Fruit fly (Drosophila melanogaster) whole organism, embryonic: ENCODE measurements around the gene CG44139.

ENCODE experiments used
- B-H1 ChIP-seq: fragments of 200-800 bp; sonication (Bioruptor generic); IDR thresholded peaks from 3 replicates; pipeline ENCODE4 v1.3.6; 2022; ENCODE audit warnings: missing biosample characterization, missing genetic modification characterization
- Blimp-1 ChIP-seq: fragments of 200-800 bp; sonication (Bioruptor generic); optimal IDR thresholded peaks from 3 replicates; lab custom pipeline; 2018; ENCODE audit warnings: missing biosample characterization, missing genetic modification characterization, mild to moderate bottlenecking, moderate library complexity, missing genetic modification reagents
- C15 ChIP-seq: fragments of 200-800 bp; sonication (Bioruptor generic); IDR thresholded peaks from 3 replicates; pipeline ENCODE4 v1.3.6; 2022; ENCODE audit warnings: missing biosample characterization, missing genetic modification characterization
- CG11093 ChIP-seq: fragments of 200-800 bp; sonication (Bioruptor generic); IDR thresholded peaks from 3 replicates; pipeline ENCODE4 v1.3.6; 2022; ENCODE audit warnings: missing biosample characterization, missing genetic modification characterization
- CG14441 ChIP-seq: fragments of 200-800 bp; sonication (Bioruptor generic); IDR thresholded peaks from 2 replicates; pipeline ENCODE4 v1.3.6; 2022; ENCODE audit warnings: missing biosample characterization, missing genetic modification characterization
- CG14710 ChIP-seq: fragments of 200-800 bp; sonication (Bioruptor generic); optimal IDR thresholded peaks from 3 replicates; lab custom pipeline; 2019; ENCODE audit warnings: missing biosample characterization, mild to moderate bottlenecking, missing genetic modification characterization, moderate library complexity
- CG15601 ChIP-seq: fragments of 200-800 bp; sonication (Bioruptor generic); optimal IDR thresholded peaks from 3 replicates; lab custom pipeline; 2019; ENCODE audit warnings: missing biosample characterization, mild to moderate bottlenecking, missing genetic modification characterization, moderate library complexity
- CG18262 ChIP-seq: fragments of 200-800 bp; optimal IDR thresholded peaks from 3 replicates; lab custom pipeline; 2019; ENCODE audit warnings: missing biosample characterization, mild to moderate bottlenecking, missing genetic modification characterization, moderate library complexity
- CG18476 ChIP-seq: fragments of 200-800 bp; sonication (Bioruptor generic); optimal IDR thresholded peaks from 2 replicates; lab custom pipeline; 2016; ENCODE audit warnings: missing biosample characterization, mild to moderate bottlenecking, missing genetic modification characterization
- CG18619 ChIP-seq: fragments of 200-800 bp; sonication (Bioruptor generic); optimal IDR thresholded peaks from 3 replicates; lab custom pipeline; 2017; ENCODE audit warnings: missing biosample characterization, mild to moderate bottlenecking, missing genetic modification characterization
- CG18764 ChIP-seq: fragments of 200-800 bp; sonication (Bioruptor generic); optimal IDR thresholded peaks from 3 replicates; lab custom pipeline; 2016; ENCODE audit warnings: missing biosample characterization, missing genetic modification characterization
- CG5953 ChIP-seq: fragments of 200-800 bp; sonication (Bioruptor generic); IDR thresholded peaks from 2 replicates; pipeline ENCODE4 v1.3.6; 2022; ENCODE audit warnings: missing biosample characterization, missing genetic modification characterization
- CG6854 ChIP-seq: fragments of 200-800 bp; sonication (Bioruptor generic); optimal IDR thresholded peaks from 3 replicates; lab custom pipeline; 2017; ENCODE audit warnings: missing biosample characterization, mild to moderate bottlenecking, missing genetic modification characterization
- CG7271 ChIP-seq: fragments of 200-800 bp; sonication (Bioruptor generic); optimal IDR thresholded peaks from 2 replicates; lab custom pipeline; 2018; ENCODE audit warnings: missing biosample characterization, mild to moderate bottlenecking, missing genetic modification characterization, moderate library complexity
- CG7372 ChIP-seq: fragments of 200-800 bp; sonication (Bioruptor generic); IDR thresholded peaks from 2 replicates; pipeline ENCODE4 v1.3.6; 2022; ENCODE audit warnings: missing biosample characterization, missing genetic modification characterization
- CG7928 ChIP-seq: fragments of 200-800 bp; sonication (Bioruptor generic); optimal IDR thresholded peaks from 2 replicates; lab custom pipeline; 2017; ENCODE audit warnings: missing biosample characterization, mild to moderate bottlenecking, missing genetic modification characterization
- CG8290 ChIP-seq, 3 experiments: fragments of 200-800 bp; sonication (Bioruptor generic); optimal IDR thresholded peaks; 2 replicates each; lab custom pipeline; 2016 to 2019; ENCODE audit warnings: missing biosample characterization in 3 of 3, missing genetic modification characterization in 3 of 3, mild to moderate bottlenecking in 2 of 3, moderate library complexity in 1 of 3
- Camta ChIP-seq: fragments of 200-800 bp; sonication (Bioruptor generic); optimal IDR thresholded peaks from 2 replicates; lab custom pipeline; 2016; ENCODE audit warnings: missing biosample characterization, missing genetic modification characterization
- D19A ChIP-seq: fragments of 200-800 bp; optimal IDR thresholded peaks from 3 replicates; lab custom pipeline; 2019; ENCODE audit warnings: missing biosample characterization, mild to moderate bottlenecking, missing genetic modification characterization, moderate library complexity
- Dfd ChIP-seq, 2 experiments: fragments of >200 bp; optimal IDR thresholded peaks; 2 replicates each; lab custom pipeline; 2017; ENCODE audit warnings: missing biosample characterization in 2 of 2, missing genetic modification characterization in 2 of 2
- Doc2 ChIP-seq: fragments of 200-800 bp; sonication (Bioruptor generic); IDR thresholded peaks from 2 replicates; pipeline ENCODE4 v1.3.6; 2022; ENCODE audit warnings: missing biosample characterization, missing genetic modification characterization
- E2f1 ChIP-seq: fragments of 200-800 bp; sonication (Bioruptor generic); IDR thresholded peaks from 2 replicates; pipeline ENCODE4 v1.3.6; 2022; ENCODE audit warnings: missing biosample characterization, missing genetic modification characterization
- E2f2 ChIP-seq: fragments of 200-800 bp; sonication (Bioruptor generic); IDR thresholded peaks from 2 replicates; pipeline ENCODE4 v1.3.6; 2022; ENCODE audit warnings: missing biosample characterization, missing genetic modification characterization
- Gug ChIP-seq: fragments of 200-800 bp; sonication (Bioruptor generic); IDR thresholded peaks from 4 replicates; pipeline ENCODE4 v1.3.6; 2022; ENCODE audit warnings: missing biosample characterization, missing genetic modification characterization
- HLH54F ChIP-seq: fragments of 200-800 bp; sonication (Bioruptor generic); optimal IDR thresholded peaks from 3 replicates; lab custom pipeline; 2016; ENCODE audit warnings: missing biosample characterization, missing genetic modification characterization
- Max ChIP-seq: fragments of 200-800 bp; sonication (Bioruptor generic); optimal IDR thresholded peaks from 2 replicates; lab custom pipeline; 2016; ENCODE audit warnings: missing biosample characterization, mild to moderate bottlenecking, missing genetic modification characterization
- Med ChIP-seq: fragments of 200-800 bp; sonication (Bioruptor generic); peaks from one replicate; lab custom pipeline; 2016; ENCODE audit warnings: missing biosample characterization, missing genetic modification characterization, mild to moderate bottlenecking, inconsistent platforms, moderate library complexity
- Nf-YA ChIP-seq: fragments of 200-800 bp; sonication (Bioruptor generic); IDR thresholded peaks from 2 replicates; pipeline ENCODE4 v1.3.6; 2022; ENCODE audit warnings: missing biosample characterization, missing genetic modification characterization
- Rfx ChIP-seq: fragments of 200-800 bp; sonication (Bioruptor generic); IDR thresholded peaks from 2 replicates; pipeline ENCODE4 v1.3.6; 2022; ENCODE audit warnings: missing biosample characterization, missing genetic modification characterization
- Sry-δ ChIP-seq: fragments of 200-800 bp; sonication (Bioruptor generic); optimal IDR thresholded peaks from 2 replicates; lab custom pipeline; 2016; ENCODE audit warnings: missing biosample characterization, missing genetic modification characterization
- Taf1 ChIP-seq: fragments of 200-800 bp; sonication (Bioruptor generic); IDR thresholded peaks from 2 replicates; pipeline ENCODE4 v1.3.6; 2022; ENCODE audit warnings: missing biosample characterization, missing genetic modification characterization
- bab2 ChIP-seq: fragments of 200-800 bp; sonication (Bioruptor generic); optimal IDR thresholded peaks from 2 replicates; lab custom pipeline; 2016; ENCODE audit warnings: missing biosample characterization, missing genetic modification characterization
- bbx ChIP-seq: fragments of 200-800 bp; sonication (Bioruptor generic); IDR thresholded peaks from 2 replicates; pipeline ENCODE4 v1.3.6; 2022; ENCODE audit warnings: missing biosample characterization, missing genetic modification characterization; ENCODE audit not compliant: partially characterized antibody
- caup ChIP-seq: fragments of 200-800 bp; sonication (Bioruptor generic); optimal IDR thresholded peaks from 3 replicates; lab custom pipeline; 2017; ENCODE audit warnings: missing biosample characterization, mild to moderate bottlenecking, missing genetic modification characterization, moderate library complexity; ENCODE audit not compliant: severe bottlenecking
- dysf ChIP-seq: fragments of 200-800 bp; sonication (Bioruptor generic); IDR thresholded peaks from 3 replicates; pipeline ENCODE4 v1.3.6; 2022; ENCODE audit warnings: missing biosample characterization, missing genetic modification characterization
- gfzf ChIP-seq: fragments of 200-800 bp; sonication (Bioruptor generic); optimal IDR thresholded peaks from 2 replicates; lab custom pipeline; 2016; ENCODE audit warnings: missing biosample characterization, mild to moderate bottlenecking, missing genetic modification characterization, moderate library complexity
- hth ChIP-seq: fragments of >200 bp; optimal IDR thresholded peaks from 2 replicates; lab custom pipeline; 2017; ENCODE audit warnings: inconsistent platforms
- ind ChIP-seq: fragments of 200-800 bp; sonication (Bioruptor generic); optimal IDR thresholded peaks from 3 replicates; lab custom pipeline; 2016; ENCODE audit warnings: missing biosample characterization, missing genetic modification characterization
- lola ChIP-seq, 3 experiments: fragments of >200 bp in 2 of 3; fragments of 200-800 bp in 1 of 3; sonication (Bioruptor generic) in 1 of 3; optimal IDR thresholded peaks; 2 replicates each; lab custom pipeline; 2017 to 2019; ENCODE audit warnings: missing biosample characterization in 3 of 3, missing genetic modification characterization in 3 of 3, mild to moderate bottlenecking in 1 of 3, moderate library complexity in 1 of 3
- maf-S ChIP-seq: fragments of 200-800 bp; sonication (Bioruptor generic); optimal IDR thresholded peaks from 2 replicates; lab custom pipeline; 2016; ENCODE audit warnings: missing biosample characterization, missing genetic modification characterization
- mld ChIP-seq: fragments of 200-800 bp; sonication (Bioruptor generic); IDR thresholded peaks from 3 replicates; pipeline ENCODE4 v1.3.6; 2022; ENCODE audit warnings: missing biosample characterization, missing genetic modification characterization; ENCODE audit not compliant: partially characterized antibody
- pan ChIP-seq, 4 experiments: fragments of >200 bp in 3 of 4; fragments of 200-800 bp in 1 of 4; sonication (Bioruptor generic) in 1 of 4; optimal IDR thresholded peaks in 3 of 4; IDR thresholded peaks in 1 of 4; 2 replicates each; pipeline versions ENCODE4 v1.3.6 to Lab custom; 2017 to 2022; ENCODE audit warnings: missing biosample characterization in 2 of 4, missing genetic modification characterization in 2 of 4, mixed read lengths in 1 of 4
- pita ChIP-seq: fragments of 200-800 bp; sonication (Bioruptor generic); optimal IDR thresholded peaks from 2 replicates; lab custom pipeline; 2017; ENCODE audit warnings: missing biosample characterization, mild to moderate bottlenecking, missing genetic modification characterization
- psq ChIP-seq: fragments of 200-800 bp; sonication (Bioruptor generic); optimal IDR thresholded peaks from 2 replicates; lab custom pipeline; 2017; ENCODE audit warnings: missing biosample characterization, missing genetic modification characterization
- ro ChIP-seq: fragments of 200-800 bp; sonication (Bioruptor generic); IDR thresholded peaks from 2 replicates; pipeline ENCODE4 v1.3.6; 2022; ENCODE audit warnings: missing biosample characterization, missing genetic modification characterization
- sna ChIP-seq: fragments of 200-800 bp; sonication (Bioruptor generic); IDR thresholded peaks from 2 replicates; pipeline ENCODE4 v1.3.6; 2022; ENCODE audit warnings: missing biosample characterization, missing genetic modification characterization; ENCODE audit not compliant: partially characterized antibody
- so ChIP-seq: fragments of 200-800 bp; sonication (Bioruptor generic); IDR thresholded peaks from 3 replicates; pipeline ENCODE4 v1.3.6; 2022; ENCODE audit warnings: missing biosample characterization, missing genetic modification characterization
- vnd ChIP-seq: fragments of 200-800 bp; sonication (Bioruptor generic); IDR thresholded peaks from 3 replicates; pipeline ENCODE4 v1.3.6; 2022; ENCODE audit warnings: missing biosample characterization, missing genetic modification characterization; ENCODE audit not compliant: partially characterized antibody
- zfh1 ChIP-seq: fragments of 200-800 bp; sonication (Bioruptor generic); IDR thresholded peaks from 3 replicates; pipeline ENCODE4 v1.3.6; 2022; ENCODE audit warnings: missing biosample characterization, missing genetic modification characterization

Gene CG44139

dm6 chr2L:2426444-2427188 lies 2.0 kb downstream of the CG44139 start (continued):
- no peak for TF ChIP-seq hth (lab: Kevin White, UChicago)
- no peak for TF ChIP-seq CG15601 (tag; lab: Kevin White, UChicago)
- TF ChIP-seq ind (GFP tag; lab: Kevin White, UChicago): peak; percentile 65
- no peak for TF ChIP-seq CG7271 (tag; lab: Kevin White, UChicago)
- TF ChIP-seq Max: peak; percentile 15
- no peak for TF ChIP-seq E2f2 (GFP tag; lab: Robert Waterston, UW)
- no peak for TF ChIP-seq Dfd (GFP tag; optimal IDR thresholded peaks at IDR 0.05; lab: Kevin White, UChicago)
- no peak for TF ChIP-seq Doc2
- no peak for TF ChIP-seq C15 (GFP tag; lab: Robert Waterston, UW)
- peak; percentile 70 for TF ChIP-seq Blimp-1
- TF ChIP-seq lola (GFP tag; optimal IDR thresholded peaks at IDR 0.05; lab: Kevin White, UChicago): no peak
- TF ChIP-seq CG14710 (tag; lab: Kevin White, UChicago): peak; percentile 14
- no peak for TF ChIP-seq zfh1 (GFP tag; lab: Robert Waterston, UW)
- peak; percentile 30; the same call in 1 of the 2 replicates for TF ChIP-seq Nf-YA (GFP tag; lab: Robert Waterston, UW)
- peak; percentile 39; the same call in 1 of the 4 replicates for TF ChIP-seq Gug
- TF ChIP-seq psq (GFP tag; lab: Kevin White, UChicago): no peak
- TF ChIP-seq dysf (GFP tag; lab: Robert Waterston, UW): peak; percentile 65
- no peak for TF ChIP-seq CG6854 (GFP tag; lab: Kevin White, UChicago)
- no peak for TF ChIP-seq pita
- peak; percentile 24 for TF ChIP-seq Sry-δ
- TF ChIP-seq bbx (GFP tag; lab: Robert Waterston, UW): no peak
- no peak for TF ChIP-seq ro (GFP tag; lab: Robert Waterston, UW)
- TF ChIP-seq B-H1: peak; percentile 48; the same call in 2 of the 3 replicates
- peak; percentile 42 for TF ChIP-seq CG18262 (tag; lab: Kevin White, UChicago)
- no peak for TF ChIP-seq vnd (GFP tag; lab: Robert Waterston, UW)
- peak; percentile 19 for TF ChIP-seq Camta (GFP tag; lab: Kevin White, UChicago)
- no peak for TF ChIP-seq pan (optimal IDR thresholded peaks at IDR 0.05; lab: Kevin White, UChicago)
- peak in 1 of 2 experiments; percentile 71 for TF ChIP-seq pan (GFP tag; optimal IDR thresholded peaks at IDR 0.05 in 1 of 2, IDR thresholded peaks at IDR 0.05 in 1 of 2)
- TF ChIP-seq Taf1: no peak
- TF ChIP-seq CG7928 (GFP tag; lab: Kevin White, UChicago): no peak
- peak; percentile 11; the same call in 1 of the 3 replicates for TF ChIP-seq CG11093 (GFP tag; lab: Robert Waterston, UW)
- TF ChIP-seq CG7372 (GFP tag; lab: Robert Waterston, UW): no peak
- peak; percentile 80 for TF ChIP-seq Med (GFP tag; lab: Kevin White, UChicago)
- TF ChIP-seq CG18476 (GFP tag; lab: Kevin White, UChicago): no peak
- peak; percentile 76 for TF ChIP-seq CG14441 (GFP tag; lab: Robert Waterston, UW)
- no peak for TF ChIP-seq gfzf (GFP tag; lab: Kevin White, UChicago)
- 0 out of 2 replicates have a peak, but pooled peaks have one; percentile 28 for TF ChIP-seq CG5953 (GFP tag; lab: Robert Waterston, UW)
- peak; percentile 63 for TF ChIP-seq Rfx (GFP tag; lab: Robert Waterston, UW)
- TF ChIP-seq CG8290 (GFP tag; optimal IDR thresholded peaks at IDR 0.05; lab: Kevin White, UChicago): peak; percentile 5
- no peak for TF ChIP-seq CG8290 (tag; optimal IDR thresholded peaks at IDR 0.05; lab: Kevin White, UChicago)
- TF ChIP-seq maf-S (GFP tag; lab: Kevin White, UChicago): peak; percentile 36
- TF ChIP-seq E2f1 (GFP tag; lab: Robert Waterston, UW): peak; percentile 52
- peak; percentile 44 for TF ChIP-seq bab2
- no peak for TF ChIP-seq caup (GFP tag; lab: Kevin White, UChicago)
- no peak for TF ChIP-seq CG18619 (GFP tag; lab: Kevin White, UChicago)
- peak; percentile 9 for TF ChIP-seq HLH54F
- TF ChIP-seq mld (GFP tag; lab: Robert Waterston, UW): no peak
- peak; percentile 17 for TF ChIP-seq D19A (tag; lab: Kevin White, UChicago)
- TF ChIP-seq CG18764 (GFP tag; lab: Kevin White, UChicago): peak; percentile 16
- TF ChIP-seq so (GFP tag; lab: Robert Waterston, UW): no peak
- no peak for TF ChIP-seq sna (GFP tag; lab: Robert Waterston, UW)
